Fruit fly (Drosophila melanogaster): ENCODE data around the gene CG42536.

DNA sequence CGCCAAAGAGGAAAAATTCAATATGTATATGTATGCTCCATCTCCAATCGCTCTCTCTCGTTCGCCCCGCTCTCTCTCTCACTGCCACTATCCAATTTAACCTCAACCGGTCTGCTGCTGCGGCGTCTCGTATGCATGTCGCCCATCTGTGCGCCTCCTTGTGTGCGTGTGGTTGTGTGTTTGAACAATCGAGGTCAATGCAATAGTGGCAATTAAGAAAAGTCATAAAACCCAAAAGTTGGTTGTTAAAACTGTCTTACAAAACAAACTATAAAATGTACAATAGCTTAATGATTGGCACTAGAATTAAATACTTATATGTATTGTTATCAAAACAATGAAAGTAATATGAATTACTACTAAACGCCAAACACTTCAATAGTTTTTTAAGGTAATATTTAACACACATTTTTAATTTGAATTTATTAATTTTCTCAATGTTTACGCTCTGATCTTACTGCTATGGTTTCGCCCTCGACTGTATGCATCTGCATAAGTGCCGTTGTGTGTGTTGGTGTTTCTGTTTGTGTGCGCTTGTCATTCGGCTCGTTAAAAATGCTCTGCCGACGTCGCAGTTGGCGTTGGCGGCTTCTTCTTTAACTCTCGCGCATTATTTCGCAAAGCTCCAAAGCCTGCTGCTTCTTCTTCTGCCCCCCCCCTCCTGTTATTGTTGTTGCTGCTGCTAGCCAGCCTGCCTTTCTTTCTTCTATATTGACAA is 35.7 kb upstream of the CG42536 start:
- TF ChIP-seq Pif1A (GFP tag; optimal IDR thresholded peaks at IDR 0.05) (peak; percentile 97), fd96Ca (GFP tag; IDR thresholded peaks at IDR 0.05) (peak; percentile 79), D1 (tag; optimal IDR thresholded peaks at IDR 0.05) (peak; percentile 98), CG34367 (tag; optimal IDR thresholded peaks at IDR 0.05) (peak; percentile 98), CG17806 (tag; optimal IDR thresholded peaks at IDR 0.05) (peak; percentile 99), CG15710 (tag; optimal IDR thresholded peaks at IDR 0.05) (peak; percentile 99), EcR (GFP tag; optimal IDR thresholded peaks at IDR 0.05) (peak; percentile 68), Ets98B (GFP tag; IDR thresholded peaks at IDR 0.05) (peak; percentile 91)

All from whole organism, pupa.